Fruit fly (Drosophila melanogaster): Measurements from ENCODE around the gene CG42594.
A peak's percentile ranks its signal among the peaks of the same experiment; 100 is the strongest.

DNA sequence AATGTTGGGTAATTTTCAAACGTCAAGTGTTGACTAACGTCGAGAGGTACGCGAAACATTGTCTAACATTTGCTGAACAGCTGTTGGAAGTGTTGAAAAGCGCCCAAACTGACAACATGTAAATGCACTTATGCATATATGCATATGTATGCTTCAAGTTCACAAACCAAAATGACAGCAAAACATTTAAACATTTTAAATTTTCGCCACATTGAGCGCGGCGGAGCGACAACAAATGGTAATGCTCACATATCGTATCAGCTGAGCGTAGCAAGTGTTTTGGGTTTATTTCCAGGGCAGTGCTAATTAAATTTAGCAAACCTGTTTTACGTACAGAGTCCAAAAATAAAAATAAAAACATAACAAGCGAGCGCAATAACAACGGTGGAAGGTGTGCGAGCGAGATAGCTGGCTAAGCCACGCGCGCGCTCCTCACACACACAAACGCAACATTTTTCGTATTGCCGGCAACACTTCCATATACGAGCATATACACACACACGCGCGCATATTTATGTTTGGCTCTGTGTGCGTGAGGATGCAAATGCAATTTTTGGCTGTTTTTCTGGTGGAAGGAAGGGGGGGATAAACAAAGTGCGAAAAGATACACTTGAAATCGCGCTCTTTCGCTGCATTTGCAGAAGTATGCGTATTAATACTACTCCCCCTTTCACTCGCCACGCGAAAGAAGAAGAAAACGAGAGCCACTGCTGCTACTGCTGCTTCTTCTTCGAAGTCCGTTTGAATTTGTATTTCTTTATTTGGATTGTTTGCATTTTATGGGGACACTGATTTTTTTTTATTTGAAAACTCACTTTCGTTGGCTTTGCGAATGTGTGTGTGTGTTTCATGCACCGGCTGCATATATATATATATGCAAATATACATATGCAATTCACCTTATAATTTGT lies 89.7 kb downstream of the CG42594 start:
- TF ChIP-seq cwo (GFP tag; optimal IDR thresholded peaks at IDR 0.05) (no peak), GATAe (GFP tag; conservative IDR thresholded peaks at IDR 0.05) (no peak), ci (GFP tag; IDR thresholded peaks at IDR 0.05) (no peak), nmo (GFP tag; optimal IDR thresholded peaks at IDR 0.05) (peak; percentile 7), psq (GFP tag; optimal IDR thresholded peaks at IDR 0.05) (no peak)

All from whole organism, embryonic.